Fruit fly (Drosophila melanogaster): ENCODE results near the gene dpr8.

Gene dpr8

dm6 chrX:14493779-14494401, 171.9 kb downstream of the dpr8 start (continued):
- TF ChIP-seq CG1529 (GFP tag; optimal IDR thresholded peaks at IDR 0.05) (peak; percentile 70), CG17186 (GFP tag; optimal IDR thresholded peaks at IDR 0.05) (no peak), HLH3B (GFP tag; IDR thresholded peaks at IDR 0.05) (peak; percentile 84), Sox100B (GFP tag; optimal IDR thresholded peaks at IDR 0.05) (peak; percentile 64), CG3995 (GFP tag; optimal IDR thresholded peaks at IDR 0.05) (no peak), chn (GFP tag; optimal IDR thresholded peaks at IDR 0.05) (no peak), CG2129 (GFP tag; IDR thresholded peaks at IDR 0.05; ENCODE audit: partially characterized antibody) (no peak), zfh2 (GFP tag; optimal IDR thresholded peaks at IDR 0.05) (no peak), CG18262 (tag; optimal IDR thresholded peaks at IDR 0.05) (peak; percentile 76), ara (GFP tag; IDR thresholded peaks at IDR 0.05) (peak; percentile 81), pfk (GFP tag; optimal IDR thresholded peaks at IDR 0.05) (no peak), CG1603 (tag; optimal IDR thresholded peaks at IDR 0.05) (peak; percentile 65), CG13894 (tag; optimal IDR thresholded peaks at IDR 0.05) (no peak), CG13775 (GFP tag; optimal IDR thresholded peaks at IDR 0.05) (no peak), Blimp-1 (GFP tag; optimal IDR thresholded peaks at IDR 0.05) (peak; percentile 77), schlank (tag; optimal IDR thresholded peaks at IDR 0.05) (no peak), CG17328 (GFP tag; IDR thresholded peaks at IDR 0.05) (peak; percentile 75), Hr3 (GFP tag; optimal IDR thresholded peaks at IDR 0.05) (peak; percentile 42), CG12659 (GFP tag; optimal IDR thresholded peaks at IDR 0.05) (peak; percentile 26), bab2 (GFP tag; optimal IDR thresholded peaks at IDR 0.05) (no peak), fu2 (GFP tag; optimal IDR thresholded peaks at IDR 0.05) (no peak), E2f1 (GFP tag; IDR thresholded peaks at IDR 0.05) (peak; percentile 43), Chrac-16 (GFP tag; optimal IDR thresholded peaks at IDR 0.05) (no peak), fd96Cb (tag; optimal IDR thresholded peaks at IDR 0.05) (peak; percentile 68), ap (GFP tag; IDR thresholded peaks at IDR 0.05) (peak; percentile 77), Sry-β (GFP tag; optimal IDR thresholded peaks at IDR 0.05) (no peak), CG17359 (tag; optimal IDR thresholded peaks at IDR 0.05) (peak; percentile 87), CG11085 (GFP tag; IDR thresholded peaks at IDR 0.05) (no peak), br (optimal IDR thresholded peaks at IDR 0.05) (no peak), Sin3A (optimal IDR thresholded peaks at IDR 0.05) (no peak), amos (GFP tag; IDR thresholded peaks at IDR 0.05; ENCODE audit: partially characterized antibody) (no peak), dmrt11E (tag; optimal IDR thresholded peaks at IDR 0.05) (peak; percentile 30), lab (GFP tag; optimal IDR thresholded peaks at IDR 0.05) (peak; percentile 58), az2 (GFP tag; optimal IDR thresholded peaks at IDR 0.05) (peak; percentile 62), CG2678 (tag; optimal IDR thresholded peaks at IDR 0.05) (peak; percentile 70), pita (GFP tag; optimal IDR thresholded peaks at IDR 0.05) (no peak), Opbp (GFP tag; IDR thresholded peaks at IDR 0.05; ENCODE audit: partially characterized antibody) (no peak), CG1832 (GFP tag; optimal IDR thresholded peaks at IDR 0.05) (no peak), lilli (GFP tag; optimal IDR thresholded peaks at IDR 0.05) (no peak), stwl (tag; optimal IDR thresholded peaks at IDR 0.05) (no peak), tll (GFP tag; optimal IDR thresholded peaks at IDR 0.05) (no peak), ttk (GFP tag; IDR thresholded peaks at IDR 0.05) (peak; percentile 65), crol (GFP tag; IDR thresholded peaks at IDR 0.05) (0 out of 2 replicates have a peak, but pooled peaks have one; percentile 27), CG4404 (GFP tag; IDR thresholded peaks at IDR 0.05) (no peak), Jarid2 (GFP tag; optimal IDR thresholded peaks at IDR 0.05) (no peak), cas (GFP tag; IDR thresholded peaks at IDR 0.05) (no peak), ERR (GFP tag; optimal IDR thresholded peaks at IDR 0.05) (no peak), CG9727 (GFP tag; optimal IDR thresholded peaks at IDR 0.05) (peak; percentile 9), dysf (GFP tag; IDR thresholded peaks at IDR 0.05) (peak; percentile 72), CG12071 (GFP tag; optimal IDR thresholded peaks at IDR 0.05) (no peak)

Data from whole organism, embryonic.